Worm (Caenorhabditis elegans) whole organism, L3 larva: ENCODE data around the gene srh-171.

Experiments used
- egl-27 ChIP-seq: sonication (generic microtip); optimal IDR thresholded peaks from 4 replicates; lab custom pipeline; 2017; ENCODE audit warnings: missing biosample characterization, missing genetic modification reagents, missing genetic modification characterization
- elt-3 ChIP-seq, 3 experiments: fragments of 150-350 bp in 1 of 3; sonication (generic microtip) in 2 of 3; optimal IDR thresholded peaks; 2 replicates in 2 of 3; 4 replicates in 1 of 3; lab custom pipeline; 2014 to 2017; ENCODE audit warnings: missing biosample characterization in 3 of 3, missing genetic modification characterization in 3 of 3
- fos-1 ChIP-seq: fragments of 150-350 bp; optimal IDR thresholded peaks from 2 replicates; lab custom pipeline; 2014; ENCODE audit warnings: missing biosample characterization, missing genetic modification characterization
- jun-1 ChIP-seq: fragments of 150-350 bp; optimal IDR thresholded peaks from 2 replicates; lab custom pipeline; 2014; ENCODE audit warnings: missing biosample characterization, missing genetic modification reagents, missing genetic modification characterization
- mdl-1 ChIP-seq: fragments of 150-350 bp; optimal IDR thresholded peaks from 2 replicates; lab custom pipeline; 2014; ENCODE audit warnings: missing biosample characterization, missing genetic modification characterization
- mml-1 ChIP-seq: fragments of 150-350 bp; sonication (generic microtip); optimal IDR thresholded peaks from 3 replicates; lab custom pipeline; 2014; ENCODE audit warnings: missing biosample characterization, missing genetic modification characterization
- pha-4 ChIP-seq: fragments of 150-350 bp; optimal IDR thresholded peaks from 2 replicates; lab custom pipeline; 2014; ENCODE audit warnings: missing biosample characterization, missing genetic modification reagents, missing genetic modification characterization
- unc-62 ChIP-seq: fragments of 150-350 bp; sonication (generic microtip); optimal IDR thresholded peaks from 4 replicates; lab custom pipeline; 2014; ENCODE audit warnings: missing biosample characterization, missing genetic modification reagents, missing genetic modification characterization

DNA sequence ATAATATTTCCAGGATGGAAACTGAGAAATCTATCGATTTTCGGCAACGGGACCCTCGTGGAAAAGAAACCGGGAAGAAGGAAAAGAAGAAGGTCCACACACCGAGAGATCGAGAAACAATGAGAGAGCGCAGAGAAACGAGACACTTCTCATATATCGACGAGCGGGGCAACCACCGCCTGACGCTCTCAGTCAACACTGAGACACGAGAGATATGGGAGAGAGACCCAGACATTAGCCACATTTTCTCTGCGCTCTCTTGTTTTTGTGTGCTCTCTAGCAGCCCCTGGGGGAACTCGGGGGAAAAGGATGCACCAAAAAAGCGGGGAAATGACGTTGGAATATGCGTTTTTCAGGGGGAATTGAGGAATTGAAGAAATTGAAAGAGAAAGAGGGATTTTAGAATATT, 40.2 kb downstream of the srh-171 start:
- no peak for TF ChIP-seq fos-1 (tag; lab: Kevin White, UChicago)
- no peak for TF ChIP-seq egl-27 (tag; lab: Kevin White, UChicago)
- peak; percentile 41 for TF ChIP-seq jun-1 (tag; lab: Kevin White, UChicago)
- no peak for TF ChIP-seq mml-1 (tag; lab: Kevin White, UChicago)
- TF ChIP-seq mdl-1 (tag; lab: Kevin White, UChicago), result peak; percentile 65
- no peak for TF ChIP-seq elt-3 (tag; optimal IDR thresholded peaks at IDR 0.05; lab: Kevin White, UChicago)
- TF ChIP-seq pha-4, result peak; percentile 74
- peak; percentile 48 for TF ChIP-seq unc-62 (GFP tag; lab: Kevin White, UChicago)
